Fruit fly (Drosophila melanogaster): Measurements from ENCODE around the gene Lst8.
A peak's percentile ranks its signal among the peaks of the same experiment; 100 is the strongest.

Lst8 gene

dm6 chrX:9583440-9584103 is 22.2 kb downstream of the Lst8 start:
- peak; percentile 97 for TF ChIP-seq noc (tag; optimal IDR thresholded peaks at IDR 0.05)

DNA sequence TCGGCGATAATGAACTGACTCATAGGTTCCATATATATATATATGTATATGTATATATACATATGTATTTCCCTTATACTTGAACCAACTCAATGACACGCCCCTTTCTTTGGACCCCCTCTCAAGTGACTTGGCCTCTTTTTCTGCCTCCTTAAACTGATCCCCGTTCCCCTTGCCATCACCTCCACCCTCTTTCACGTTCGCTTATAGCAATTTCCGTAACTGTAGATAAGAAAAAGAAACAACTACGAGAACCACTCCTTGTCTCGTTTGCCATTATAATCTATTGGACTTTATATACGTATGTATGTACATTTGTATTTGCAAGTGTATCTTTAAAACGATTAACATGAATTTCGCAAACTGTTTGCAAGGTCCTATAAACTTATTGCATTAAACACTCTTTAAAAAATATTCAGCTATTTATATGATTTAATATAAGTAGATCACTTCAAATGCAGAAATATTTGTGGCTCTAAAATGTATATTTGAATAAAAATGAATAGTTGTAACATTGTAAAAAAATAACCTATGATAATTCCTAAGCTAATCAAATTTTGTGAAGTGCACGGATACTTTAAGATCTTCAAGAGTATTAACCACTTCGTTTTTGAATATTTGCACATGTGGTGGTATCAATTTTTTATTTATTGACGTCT is 23.0 kb downstream of the Lst8 start:
- peak; percentile 93 for TF ChIP-seq noc (tag; optimal IDR thresholded peaks at IDR 0.05)

dm6 chrX:9581869-9582268 is 23.9 kb downstream of the Lst8 start:
- no peak for TF ChIP-seq noc (tag; optimal IDR thresholded peaks at IDR 0.05)

dm6 chrX:9580544-9580943 is 25.2 kb downstream of the Lst8 start:
- TF ChIP-seq noc (tag; optimal IDR thresholded peaks at IDR 0.05): no peak

dm6 chrX:9579918-9580521 is 25.7 kb downstream of the Lst8 start, which contains the start of gene LPCAT:
Gene LPCAT, minus strand, starts transcription at chrX:9579987.
- TF ChIP-seq noc (tag; optimal IDR thresholded peaks at IDR 0.05): no peak

DNA sequence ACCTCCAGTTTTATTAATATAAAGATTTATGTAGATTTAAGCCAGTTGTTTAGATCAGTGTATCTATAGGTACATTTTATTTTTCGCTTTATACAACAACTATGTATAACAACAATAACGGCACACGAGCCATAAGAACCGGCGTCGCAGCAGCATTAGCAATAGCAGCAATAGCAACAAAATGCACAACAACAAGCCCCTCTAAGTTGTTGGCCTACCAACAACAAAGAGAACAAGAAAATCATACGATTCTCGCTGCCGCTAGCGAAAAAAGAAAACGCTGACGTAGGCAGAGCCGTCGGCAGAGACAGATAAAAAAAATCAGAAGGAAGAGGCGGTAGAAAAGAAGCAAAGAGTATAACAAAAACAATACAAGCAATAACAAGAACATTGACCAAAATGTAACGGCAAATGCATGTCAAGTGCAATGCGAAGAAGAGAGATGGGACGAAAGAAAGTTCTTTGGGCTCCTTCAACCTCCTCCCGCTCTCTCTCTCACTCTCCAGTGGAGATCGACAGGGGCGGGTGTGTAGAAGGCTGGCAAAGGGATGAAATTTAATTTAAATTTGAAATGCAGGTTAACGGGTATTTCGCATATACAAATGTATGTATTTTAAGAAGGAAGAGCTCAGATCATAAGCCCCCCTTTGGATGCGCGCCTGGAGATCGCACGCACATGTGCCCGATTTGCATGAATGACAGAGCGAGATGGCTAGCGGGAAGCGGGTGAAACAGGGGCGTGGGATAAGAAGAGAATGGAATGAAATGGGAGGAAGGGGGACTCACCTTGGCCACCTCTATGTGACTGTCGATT is 26.9 kb downstream of the Lst8 start:
- TF ChIP-seq noc (tag; optimal IDR thresholded peaks at IDR 0.05): peak; percentile 99

- no peak for TF ChIP-seq noc (tag; optimal IDR thresholded peaks at IDR 0.05)
These were observed 27.8 kb downstream of the Lst8 start for dm6 chrX:9578014-9578413.

DNA sequence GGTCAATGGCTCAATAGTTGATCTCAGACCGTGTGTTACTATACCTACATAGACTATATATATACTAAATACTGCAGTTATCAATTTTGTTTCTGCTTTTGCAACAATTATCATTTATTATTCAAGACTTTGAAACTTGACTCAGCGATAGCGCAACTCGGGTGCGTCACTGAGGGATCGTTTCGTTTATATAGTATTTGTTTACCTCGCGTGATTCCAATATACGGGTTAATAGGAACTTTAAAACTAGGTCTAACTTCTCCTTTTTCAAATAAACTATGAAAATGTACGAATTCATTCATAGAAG is 28.5 kb downstream of the Lst8 start:
- no peak for TF ChIP-seq noc (tag; optimal IDR thresholded peaks at IDR 0.05)

- TF ChIP-seq noc (tag; optimal IDR thresholded peaks at IDR 0.05): no peak
These were observed 29.0 kb downstream of the Lst8 start for dm6 chrX:9576504-9577337.

- TF ChIP-seq noc (tag; optimal IDR thresholded peaks at IDR 0.05): no peak
These were observed 29.6 kb downstream of the Lst8 start, which contains the start of gene CG42395 for dm6 chrX:9576147-9576503. Gene CG42395, minus strand, starts transcription at chrX:9576247.

DNA sequence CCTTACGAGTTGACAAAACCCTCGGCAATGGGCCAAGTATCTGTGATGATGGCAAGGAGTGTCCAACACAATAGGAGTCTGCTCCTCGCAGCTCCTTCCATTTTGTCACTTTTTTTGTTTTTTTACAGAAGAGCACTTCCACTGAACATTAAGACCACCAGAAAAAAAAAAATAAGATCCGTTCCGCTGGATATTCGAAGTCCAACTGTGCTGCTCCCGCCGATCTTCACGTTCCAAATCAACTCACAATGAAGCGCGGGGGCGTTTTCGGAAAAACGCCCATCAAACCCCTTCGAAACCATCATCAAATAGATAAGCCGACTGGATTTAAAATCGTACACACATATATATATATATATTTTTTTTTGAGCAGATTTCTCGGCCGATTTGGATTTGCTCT is 34.6 kb downstream of the Lst8 start, which contains the start of gene Cubn:
TSS of gene Cubn (minus strand) at position 101 of the 400 bp plus-strand sequence.
- TF ChIP-seq noc (tag; optimal IDR thresholded peaks at IDR 0.05): no peak

dm6 chrX:9556397-9556796 is 49.4 kb downstream of the Lst8 start, which contains the start of gene CG15317:
Gene CG15317, minus strand, starts transcription at chrX:9556544.
- no peak for TF ChIP-seq noc (tag; optimal IDR thresholded peaks at IDR 0.05)

DNA sequence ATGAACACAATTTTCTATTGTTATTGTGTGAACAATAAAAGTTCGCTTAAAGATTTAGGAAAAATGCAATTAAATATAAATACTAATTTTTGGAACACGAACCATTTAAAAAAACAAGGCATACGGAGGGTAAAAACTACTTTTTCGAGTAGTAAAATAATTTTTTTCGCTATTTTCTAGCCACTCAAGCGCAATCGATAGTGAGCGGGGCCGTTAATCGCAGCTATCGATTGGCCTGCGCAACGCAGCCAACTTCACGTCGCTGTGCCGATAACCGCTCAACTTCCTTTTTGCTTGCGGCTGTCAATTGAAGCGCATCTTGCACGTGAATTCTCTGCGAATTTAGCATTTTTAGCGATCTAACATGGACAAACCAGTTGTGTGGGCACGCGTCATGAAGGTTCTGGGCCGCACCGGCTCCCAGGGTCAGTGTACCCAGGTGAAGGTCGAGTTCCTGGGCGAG is 51.4 kb downstream of the Lst8 start, which contains the start of gene RpS28b:
TSS of gene RpS28b (plus strand) at position 278 of the 463 bp plus-strand sequence.
- peak; percentile 66 for TF ChIP-seq noc (tag; optimal IDR thresholded peaks at IDR 0.05)

All from whole organism, larva.